Worm (Caenorhabditis elegans) whole organism, L3 larva: ENCODE data around the gene F26A1.7.

Source experiments
- R02D3.7 ChIP-seq: fragments of 150-350 bp; optimal IDR thresholded peaks from 2 replicates; lab custom pipeline; 2014; ENCODE audit warnings: missing biosample characterization, missing genetic modification characterization
- ZK546.5 ChIP-seq: sonication (generic microtip); optimal IDR thresholded peaks from 2 replicates; lab custom pipeline; 2017; ENCODE audit warnings: missing biosample characterization, missing genetic modification characterization
- ama-1 ChIP-seq: fragments of 150-350 bp; optimal IDR thresholded peaks from 2 replicates; lab custom pipeline; 2018
- ceh-16 ChIP-seq: sonication (generic microtip); optimal IDR thresholded peaks from 2 replicates; lab custom pipeline; 2017; ENCODE audit warnings: missing biosample characterization, missing genetic modification characterization
- ceh-28 ChIP-seq: fragments of 150-350 bp; optimal IDR thresholded peaks from 2 replicates; lab custom pipeline; 2014; ENCODE audit warnings: missing biosample characterization, missing genetic modification reagents, missing genetic modification characterization
- ceh-82 ChIP-seq: fragments of 150-350 bp; optimal IDR thresholded peaks from 2 replicates; lab custom pipeline; 2014; ENCODE audit warnings: missing biosample characterization, missing genetic modification characterization
- egl-27 ChIP-seq: sonication (generic microtip); optimal IDR thresholded peaks from 4 replicates; lab custom pipeline; 2017; ENCODE audit warnings: missing biosample characterization, missing genetic modification reagents, missing genetic modification characterization
- egl-5 ChIP-seq: fragments of 150-350 bp; optimal IDR thresholded peaks from 2 replicates; lab custom pipeline; 2017; ENCODE audit warnings: missing biosample characterization, missing genetic modification reagents, missing genetic modification characterization, inconsistent platforms
- elt-1 ChIP-seq: fragments of 150-350 bp; optimal IDR thresholded peaks from 2 replicates; lab custom pipeline; 2014; ENCODE audit warnings: missing biosample characterization, missing genetic modification characterization
- elt-2 ChIP-seq: sonication (generic microtip); optimal IDR thresholded peaks from 2 replicates; lab custom pipeline; 2016; ENCODE audit warnings: missing genetic modification reagents, mild to moderate bottlenecking, missing genetic modification characterization, missing compliant biosample characterization
- elt-3 ChIP-seq, 3 experiments: fragments of 150-350 bp in 1 of 3; sonication (generic microtip) in 2 of 3; optimal IDR thresholded peaks; 2 replicates in 2 of 3; 4 replicates in 1 of 3; lab custom pipeline; 2014 to 2017; ENCODE audit warnings: missing biosample characterization in 3 of 3, missing genetic modification characterization in 3 of 3
- fos-1 ChIP-seq: fragments of 150-350 bp; optimal IDR thresholded peaks from 2 replicates; lab custom pipeline; 2014; ENCODE audit warnings: missing biosample characterization, missing genetic modification characterization
- hmg-11 ChIP-seq: sonication (generic microtip); optimal IDR thresholded peaks from 2 replicates; lab custom pipeline; 2016; ENCODE audit warnings: missing genetic modification characterization, missing compliant biosample characterization
- jun-1 ChIP-seq: fragments of 150-350 bp; optimal IDR thresholded peaks from 2 replicates; lab custom pipeline; 2014; ENCODE audit warnings: missing biosample characterization, missing genetic modification reagents, missing genetic modification characterization
- lin-15B ChIP-seq: fragments of 150-350 bp; optimal IDR thresholded peaks from 2 replicates; lab custom pipeline; 2014; ENCODE audit warnings: missing biosample characterization, missing genetic modification characterization
- lin-39 ChIP-seq: fragments of 150-350 bp; optimal IDR thresholded peaks from 2 replicates; lab custom pipeline; 2018; ENCODE audit warnings: missing biosample characterization, missing genetic modification reagents, missing genetic modification characterization
- lsy-12 ChIP-seq: sonication (generic microtip); optimal IDR thresholded peaks from 2 replicates; lab custom pipeline; 2016; ENCODE audit warnings: mild to moderate bottlenecking, missing genetic modification characterization, missing compliant biosample characterization
- nfya-1 ChIP-seq: sonication (generic microtip); optimal IDR thresholded peaks from 2 replicates; lab custom pipeline; 2017; ENCODE audit warnings: missing genetic modification characterization, mild to moderate bottlenecking, missing compliant biosample characterization, antibody characterized with exemption, moderate library complexity; ENCODE audit not compliant: insufficient read depth
- nhr-11 ChIP-seq: fragments of 150-350 bp; optimal IDR thresholded peaks from 2 replicates; lab custom pipeline; 2014; ENCODE audit warnings: missing biosample characterization, missing genetic modification characterization
- nhr-12 ChIP-seq: fragments of 150-350 bp; optimal IDR thresholded peaks from 2 replicates; lab custom pipeline; 2014; ENCODE audit warnings: missing biosample characterization, missing genetic modification characterization
- nhr-23 ChIP-seq: fragments of 150-350 bp; optimal IDR thresholded peaks from 2 replicates; lab custom pipeline; 2014; ENCODE audit warnings: missing biosample characterization, missing genetic modification reagents, missing genetic modification characterization
- nhr-237 ChIP-seq: fragments of 150-350 bp; optimal IDR thresholded peaks from 2 replicates; lab custom pipeline; 2014; ENCODE audit warnings: missing biosample characterization, missing genetic modification characterization
- nhr-25 ChIP-seq: sonication (generic microtip); optimal IDR thresholded peaks from 2 replicates; lab custom pipeline; 2017; ENCODE audit warnings: missing biosample characterization, missing genetic modification characterization
- nhr-43 ChIP-seq: sonication (generic microtip); optimal IDR thresholded peaks from 2 replicates; lab custom pipeline; 2016; ENCODE audit warnings: mild to moderate bottlenecking, missing genetic modification characterization, missing compliant biosample characterization; ENCODE audit not compliant: poor library complexity, severe bottlenecking
- nhr-67 ChIP-seq: fragments of 150-350 bp; optimal IDR thresholded peaks from 2 replicates; lab custom pipeline; 2014; ENCODE audit warnings: missing biosample characterization, missing genetic modification characterization
- nhr-76 ChIP-seq: fragments of 150-350 bp; sonication (generic microtip); optimal IDR thresholded peaks from 5 replicates; lab custom pipeline; 2014; ENCODE audit warnings: missing biosample characterization, missing genetic modification characterization
- nhr-77 ChIP-seq: fragments of 150-350 bp; optimal IDR thresholded peaks from 2 replicates; lab custom pipeline; 2014; ENCODE audit warnings: missing biosample characterization, missing genetic modification characterization
- pha-4 ChIP-seq: fragments of 150-350 bp; optimal IDR thresholded peaks from 2 replicates; lab custom pipeline; 2014; ENCODE audit warnings: missing biosample characterization, missing genetic modification reagents, missing genetic modification characterization
- pqm-1 ChIP-seq: fragments of 150-350 bp; optimal IDR thresholded peaks from 2 replicates; lab custom pipeline; 2017; ENCODE audit warnings: missing biosample characterization, missing genetic modification characterization, inconsistent platforms
- sea-2 ChIP-seq: fragments of 150-350 bp; sonication (generic microtip); optimal IDR thresholded peaks from 4 replicates; lab custom pipeline; 2014; ENCODE audit warnings: missing biosample characterization, missing genetic modification reagents, missing genetic modification characterization
- skn-1 ChIP-seq: fragments of 150-350 bp; optimal IDR thresholded peaks from 2 replicates; lab custom pipeline; 2014; ENCODE audit warnings: missing biosample characterization, missing genetic modification characterization
- snpc-4 ChIP-seq: fragments of 150-350 bp; optimal IDR thresholded peaks from 2 replicates; lab custom pipeline; 2014; ENCODE audit warnings: missing biosample characterization, missing genetic modification characterization
- tbx-2 ChIP-seq: sonication (generic microtip); optimal IDR thresholded peaks from 2 replicates; lab custom pipeline; 2016; ENCODE audit warnings: mild to moderate bottlenecking, missing genetic modification characterization, missing compliant biosample characterization
- unc-39 ChIP-seq: sonication (generic microtip); optimal IDR thresholded peaks from 4 replicates; lab custom pipeline; 2017; ENCODE audit warnings: missing biosample characterization, missing genetic modification characterization
- unc-62 ChIP-seq: fragments of 150-350 bp; sonication (generic microtip); optimal IDR thresholded peaks from 4 replicates; lab custom pipeline; 2014; ENCODE audit warnings: missing biosample characterization, missing genetic modification reagents, missing genetic modification characterization
- ztf-11 ChIP-seq: fragments of 150-350 bp; optimal IDR thresholded peaks from 2 replicates; lab custom pipeline; 2014; ENCODE audit warnings: missing biosample characterization, missing genetic modification characterization
- ztf-4 ChIP-seq: fragments of 150-350 bp; optimal IDR thresholded peaks from 2 replicates; lab custom pipeline; 2014; ENCODE audit warnings: missing biosample characterization, missing genetic modification characterization

F26A1.7 gene

ce11 chrIII:4808089-4808488 is 11.7 kb downstream of the F26A1.7 start:
- TF ChIP-seq nfya-1 = peak; percentile 98
- TF ChIP-seq elt-1 = no peak
- TF ChIP-seq ztf-4 = no peak
- TF ChIP-seq lsy-12 = no peak
- TF ChIP-seq nhr-43 = no peak

DNA sequence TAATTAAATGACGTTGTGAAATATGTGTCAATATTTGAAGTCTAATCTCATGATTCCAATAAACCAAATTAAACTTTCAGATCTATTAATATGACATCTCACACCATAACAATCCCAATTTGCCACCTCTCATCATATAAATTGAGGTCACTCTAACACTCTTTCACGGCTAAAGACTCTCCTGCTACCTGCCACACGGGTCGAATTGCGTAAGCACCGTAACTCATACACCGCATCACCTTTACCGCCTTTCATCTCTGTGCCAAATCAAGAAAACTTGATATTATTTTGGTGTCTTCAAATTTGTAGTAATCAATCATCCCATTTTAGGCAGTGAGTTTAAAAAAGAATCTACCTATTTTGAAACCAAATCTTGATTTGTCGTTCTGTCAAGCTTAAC is 13.4 kb downstream of the F26A1.7 start:
- TF ChIP-seq nhr-12 (tag; lab: Kevin White, UChicago) (no peak), nhr-23 (tag; lab: Kevin White, UChicago) (no peak), tbx-2 (tag; lab: Kevin White, UChicago) (no peak), egl-5 (tag; lab: Kevin White, UChicago) (no peak), nhr-237 (tag; lab: Kevin White, UChicago) (no peak), nhr-11 (tag; lab: Kevin White, UChicago) (no peak), elt-3 (tag; optimal IDR thresholded peaks at IDR 0.05; lab: Kevin White, UChicago) (no peak), hmg-11 (tag; lab: Kevin White, UChicago) (no peak), nhr-43 (no peak), ZK546.5 (tag; lab: Kevin White, UChicago) (no peak), elt-1 (no peak), snpc-4 (tag; lab: Kevin White, UChicago) (no peak), skn-1 (no peak), ceh-82 (tag; lab: Kevin White, UChicago) (no peak), nhr-77 (tag; lab: Kevin White, UChicago) (no peak), unc-62 (GFP tag; lab: Kevin White, UChicago) (no peak)

DNA sequence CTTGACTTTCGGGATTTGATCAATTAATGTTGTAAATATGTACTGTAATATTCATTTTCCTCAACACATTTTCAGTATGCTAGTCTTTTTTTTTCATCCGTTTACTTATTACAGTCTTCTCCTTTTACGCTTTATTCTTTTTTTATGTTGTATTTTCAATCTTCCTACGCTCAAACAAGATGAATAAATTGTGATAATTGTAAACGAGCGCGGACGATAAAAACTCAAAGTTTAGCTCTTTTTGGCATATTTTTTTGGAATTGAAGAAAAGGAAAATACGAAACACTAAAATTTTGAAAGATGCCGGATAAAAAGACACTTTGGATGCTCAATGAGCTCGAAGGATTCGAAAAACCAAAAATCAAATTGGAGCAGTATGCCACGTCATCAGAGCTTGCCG is 17.0 kb downstream of the F26A1.7 start, which contains the start of gene metl-5:
TSS of gene metl-5 (plus strand) at position 301 of the 400 bp plus-strand sequence.
- TF ChIP-seq fos-1 (no peak), nhr-77 (tag; lab: Kevin White, UChicago) (no peak)
- TF ChIP-seq, all 47 proteins: peak for 0

DNA sequence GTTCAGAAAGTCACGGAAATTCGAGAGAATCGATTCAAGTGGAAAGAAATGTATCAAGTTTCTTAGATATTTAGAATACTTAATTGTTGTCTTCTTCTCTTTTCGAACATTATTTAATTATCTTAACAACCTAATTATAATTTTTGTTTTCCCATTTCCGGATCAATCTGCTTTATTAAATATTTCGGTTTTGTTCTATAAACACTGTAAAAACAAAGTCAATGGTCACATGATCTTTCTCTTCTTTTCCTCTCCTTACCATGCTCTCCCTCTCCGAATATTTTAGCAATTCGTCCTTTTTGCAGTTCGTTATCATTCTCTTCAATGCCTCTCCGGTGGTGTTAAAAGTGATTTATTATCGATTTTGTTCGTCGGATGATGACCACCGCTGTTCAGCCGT is 23.2 kb downstream of the F26A1.7 start, which contains the start of gene tag-325:
TSS of gene tag-325 (plus strand) at position 301 of the 400 bp plus-strand sequence.
- TF ChIP-seq elt-2 (tag; lab: Kevin White, UChicago) (peak; percentile 21), egl-27 (tag; lab: Kevin White, UChicago) (no peak)

- TF ChIP-seq ama-1 (peak; percentile 59), R02D3.7 (tag; lab: Kevin White, UChicago) (peak; percentile 42), nhr-43 (peak; percentile 45), unc-62 (GFP tag; lab: Kevin White, UChicago) (no peak), lin-15B (tag; lab: Kevin White, UChicago) (peak; percentile 66), pha-4 (peak; percentile 90), lsy-12 (peak; percentile 61), ztf-4 (no peak), lin-39 (tag; lab: Kevin White, UChicago) (peak; percentile 22), elt-2 (tag; lab: Kevin White, UChicago) (peak; percentile 58), elt-3 (tag; optimal IDR thresholded peaks at IDR 0.05; lab: Kevin White, UChicago) (peak in 2 of 3 experiments; percentile 8 to 45), hmg-11 (tag; lab: Kevin White, UChicago) (peak; percentile 66), ceh-16 (tag; lab: Kevin White, UChicago) (no peak), ztf-11 (tag; lab: Kevin White, UChicago) (no peak), snpc-4 (tag; lab: Kevin White, UChicago) (peak; percentile 82), nhr-12 (tag; lab: Kevin White, UChicago) (no peak), egl-27 (tag; lab: Kevin White, UChicago) (no peak), sea-2 (no peak), nhr-237 (tag; lab: Kevin White, UChicago) (no peak), nhr-77 (tag; lab: Kevin White, UChicago) (peak; percentile 66), nhr-76 (tag; lab: Kevin White, UChicago) (no peak), tbx-2 (tag; lab: Kevin White, UChicago) (no peak), ceh-28 (peak; percentile 73), jun-1 (tag; lab: Kevin White, UChicago) (peak; percentile 96), nhr-11 (tag; lab: Kevin White, UChicago) (no peak), pqm-1 (tag; lab: Kevin White, UChicago) (peak; percentile 74), nhr-25 (tag; lab: Kevin White, UChicago) (peak; percentile 65), nhr-67 (no peak), ceh-82 (tag; lab: Kevin White, UChicago) (no peak), unc-39 (tag; lab: Kevin White, UChicago) (no peak), ZK546.5 (tag; lab: Kevin White, UChicago) (no peak), nhr-23 (tag; lab: Kevin White, UChicago) (peak; percentile 70), fos-1 (peak; percentile 99), nfya-1 (peak; percentile 85), skn-1 (peak; percentile 62)
These were observed 23.7 kb downstream of the F26A1.7 start for ce11 chrIII:4796039-4796438.
